Fruit fly (Drosophila melanogaster): ENCODE measurements around the gene Miro.

Gene Miro

DNA sequence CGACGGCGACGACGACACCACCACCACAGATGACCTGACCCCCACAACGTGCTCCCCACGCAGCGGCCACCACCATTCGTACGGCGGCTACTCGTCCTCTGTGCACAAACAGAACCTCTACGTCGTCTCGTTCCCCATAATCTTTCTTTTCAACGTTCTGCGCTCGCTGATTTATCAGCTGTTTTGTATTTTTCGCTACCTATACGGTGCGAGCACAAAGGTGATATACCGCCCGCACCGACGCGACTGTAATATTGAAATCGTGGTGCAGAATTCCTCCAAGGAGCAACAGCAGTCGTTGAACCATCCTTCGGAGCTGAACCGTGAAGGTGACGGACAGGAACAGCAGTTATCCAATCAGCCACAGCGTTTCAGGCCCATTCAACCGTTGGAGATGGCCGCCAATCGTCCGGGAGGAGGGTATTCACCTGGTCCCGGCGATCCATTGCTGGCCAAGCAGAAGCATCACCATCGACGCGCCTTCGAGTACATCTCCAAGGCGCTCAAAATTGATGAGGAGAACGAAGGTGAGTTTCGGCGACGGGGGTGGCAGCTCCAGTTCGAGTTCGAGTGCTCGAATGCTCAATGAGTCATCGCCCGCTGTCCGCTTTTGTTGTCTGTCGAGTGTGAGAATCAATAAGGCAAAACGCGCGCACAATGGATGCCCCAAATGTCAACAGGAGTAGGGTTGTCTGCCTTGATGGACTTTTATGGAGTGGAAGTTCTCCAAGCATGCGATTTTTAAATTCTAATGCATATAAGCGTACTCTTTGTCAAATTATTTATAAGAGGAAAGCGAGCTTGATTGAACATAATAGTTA is at the start of gene Miro:
Miro (minus strand) TSS at position 112 of the 821 bp plus-strand sequence.
- TF ChIP-seq CG33017 (tag; optimal IDR thresholded peaks at IDR 0.05) (no peak), CG1620 (GFP tag; optimal IDR thresholded peaks at IDR 0.05) (peak; percentile 6), CG11617 (GFP tag; optimal IDR thresholded peaks at IDR 0.05) (no peak), CG14711 (tag; optimal IDR thresholded peaks at IDR 0.05) (no peak), kay (GFP tag; ENCODE audit: borderline replicate concordance) (no peak), Crg-1 (GFP tag; optimal IDR thresholded peaks at IDR 0.05) (peak; percentile 70), pad (GFP tag; optimal IDR thresholded peaks at IDR 0.05) (no peak), Mnt (GFP tag; optimal IDR thresholded peaks at IDR 0.05) (peak; percentile 63), Clk (GFP tag; optimal IDR thresholded peaks at IDR 0.05) (no peak), CG5204 (GFP tag; optimal IDR thresholded peaks at IDR 0.05) (no peak), Hr96 (GFP tag; optimal IDR thresholded peaks at IDR 0.05) (no peak), cic (GFP tag; optimal IDR thresholded peaks at IDR 0.05) (no peak), ovo (GFP tag; optimal IDR thresholded peaks at IDR 0.05) (peak; percentile 33), CG12768 (GFP tag; optimal IDR thresholded peaks at IDR 0.05) (no peak)

dm6 chr3R:24084975-24085374 is 46.3 kb upstream of the Miro start:
- TF ChIP-seq cnc (optimal IDR thresholded peaks at IDR 0.05) (no peak), CG11617 (GFP tag; optimal IDR thresholded peaks at IDR 0.05) (no peak), kay (GFP tag; ENCODE audit: borderline replicate concordance) (peak; percentile 83), cic (GFP tag; optimal IDR thresholded peaks at IDR 0.05) (peak; percentile 89), CG12768 (GFP tag; optimal IDR thresholded peaks at IDR 0.05) (no peak), bab1 (GFP tag; optimal IDR thresholded peaks at IDR 0.05) (no peak)

DNA sequence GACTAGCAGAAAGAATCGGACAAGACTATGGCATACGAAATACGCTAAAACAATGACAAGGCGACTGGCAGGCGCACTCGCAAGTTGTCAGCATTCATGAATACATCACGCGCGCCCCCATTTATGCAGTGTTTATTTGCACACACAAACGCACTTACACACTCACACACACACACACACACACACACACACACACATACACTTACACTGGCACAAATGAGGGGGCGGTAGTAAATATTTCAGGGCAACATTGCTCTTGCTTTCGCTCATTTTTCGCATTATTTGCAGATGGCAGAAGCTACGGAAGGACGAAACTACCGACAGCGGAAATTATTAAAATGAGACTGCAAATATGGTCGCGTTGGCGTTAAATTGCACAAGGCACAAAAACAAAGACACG is 41.0 kb upstream of the Miro start:
- no peak for TF ChIP-seq Hr96 (GFP tag; optimal IDR thresholded peaks at IDR 0.05)
- TF ChIP-seq CG7045 (GFP tag; optimal IDR thresholded peaks at IDR 0.05): no peak
- no peak for TF ChIP-seq CG11617 (GFP tag; optimal IDR thresholded peaks at IDR 0.05)
- no peak for TF ChIP-seq CG33017 (tag; optimal IDR thresholded peaks at IDR 0.05)
- no peak for TF ChIP-seq pad (GFP tag; optimal IDR thresholded peaks at IDR 0.05)
- no peak for TF ChIP-seq CG5204 (GFP tag; optimal IDR thresholded peaks at IDR 0.05)
- TF ChIP-seq cnc (optimal IDR thresholded peaks at IDR 0.05): no peak
- no peak for TF ChIP-seq CG7101 (tag; optimal IDR thresholded peaks at IDR 0.05)
- TF ChIP-seq cic (GFP tag; optimal IDR thresholded peaks at IDR 0.05): no peak
- no peak for TF ChIP-seq CG1620 (GFP tag; optimal IDR thresholded peaks at IDR 0.05)
- TF ChIP-seq kay (GFP tag; ENCODE audit: borderline replicate concordance): no peak
- TF ChIP-seq CG14711 (tag; optimal IDR thresholded peaks at IDR 0.05): no peak
- TF ChIP-seq toe (GFP tag; optimal IDR thresholded peaks at IDR 0.05): no peak
- TF ChIP-seq CG12768 (GFP tag; optimal IDR thresholded peaks at IDR 0.05): no peak
- TF ChIP-seq ovo (GFP tag; optimal IDR thresholded peaks at IDR 0.05): no peak
- TF ChIP-seq bab1 (GFP tag; optimal IDR thresholded peaks at IDR 0.05): no peak
- no peak for TF ChIP-seq Clk (GFP tag; optimal IDR thresholded peaks at IDR 0.05)
- TF ChIP-seq Crg-1 (GFP tag; optimal IDR thresholded peaks at IDR 0.05): no peak
- TF ChIP-seq tj (GFP tag; optimal IDR thresholded peaks at IDR 0.05): no peak
- no peak for TF ChIP-seq Mnt (GFP tag; optimal IDR thresholded peaks at IDR 0.05)

DNA sequence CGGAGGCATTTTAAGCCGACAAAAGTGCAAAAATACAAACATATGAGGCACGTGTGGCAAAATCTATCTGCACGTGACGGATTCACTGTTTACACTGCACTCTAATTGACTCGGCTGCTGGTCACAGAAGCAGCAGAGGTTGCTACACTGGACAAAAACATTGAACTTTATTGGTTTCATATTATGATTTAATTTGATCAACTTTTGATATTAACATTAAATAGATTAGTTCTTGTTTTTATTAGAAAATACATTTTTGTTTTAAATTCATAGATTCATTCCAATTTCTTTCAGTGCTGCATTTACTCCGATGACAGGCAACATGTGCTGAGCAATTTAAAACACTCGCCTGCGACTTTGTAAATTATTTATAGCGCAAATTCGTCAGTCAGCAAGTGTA is 40.5 kb upstream of the Miro start:
- TF ChIP-seq kay (GFP tag; ENCODE audit: borderline replicate concordance): peak; percentile 34
- TF ChIP-seq cic (GFP tag; optimal IDR thresholded peaks at IDR 0.05): no peak
- peak; percentile 7 for TF ChIP-seq CG1620 (GFP tag; optimal IDR thresholded peaks at IDR 0.05)
- no peak for TF ChIP-seq CG11617 (GFP tag; optimal IDR thresholded peaks at IDR 0.05)
- TF ChIP-seq bab1 (GFP tag; optimal IDR thresholded peaks at IDR 0.05): peak; percentile 5
- TF ChIP-seq Crg-1 (GFP tag; optimal IDR thresholded peaks at IDR 0.05): no peak
- TF ChIP-seq Clk (GFP tag; optimal IDR thresholded peaks at IDR 0.05): no peak
- TF ChIP-seq CG14711 (tag; optimal IDR thresholded peaks at IDR 0.05): peak; percentile 16

dm6 chr3R:24073703-24074102 is 35.1 kb upstream of the Miro start:
- TF ChIP-seq Hr96 (GFP tag; optimal IDR thresholded peaks at IDR 0.05) (no peak), CG33017 (tag; optimal IDR thresholded peaks at IDR 0.05) (no peak)

DNA sequence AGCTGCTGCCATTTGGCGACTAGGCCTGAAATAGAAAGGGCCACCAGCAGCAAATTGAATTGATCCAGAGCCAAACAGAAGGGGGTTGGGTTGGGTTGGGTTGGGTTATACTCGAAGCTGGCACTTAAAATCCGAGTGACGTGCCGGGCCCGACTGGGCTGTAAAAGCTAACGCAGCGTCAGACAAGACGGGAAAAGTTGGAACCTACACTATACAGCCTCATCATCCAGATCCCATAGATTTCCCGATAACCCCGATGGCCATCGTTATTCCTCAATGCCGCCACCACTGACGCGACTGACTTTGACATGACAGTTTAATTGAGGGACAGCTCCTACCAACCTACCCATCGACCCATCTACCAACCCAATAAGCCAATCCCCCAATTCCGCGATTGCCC is 31.3 kb upstream of the Miro start:
- TF ChIP-seq CG7045 (GFP tag; optimal IDR thresholded peaks at IDR 0.05): no peak
- no peak for TF ChIP-seq CG5204 (GFP tag; optimal IDR thresholded peaks at IDR 0.05)
- TF ChIP-seq Crg-1 (GFP tag; optimal IDR thresholded peaks at IDR 0.05): no peak
- no peak for TF ChIP-seq CG7101 (tag; optimal IDR thresholded peaks at IDR 0.05)
- TF ChIP-seq kay (GFP tag; ENCODE audit: borderline replicate concordance): no peak
- no peak for TF ChIP-seq Mnt (GFP tag; optimal IDR thresholded peaks at IDR 0.05)
- no peak for TF ChIP-seq tj (GFP tag; optimal IDR thresholded peaks at IDR 0.05)
- TF ChIP-seq toe (GFP tag; optimal IDR thresholded peaks at IDR 0.05): no peak
- no peak for TF ChIP-seq pad (GFP tag; optimal IDR thresholded peaks at IDR 0.05)
- TF ChIP-seq cic (GFP tag; optimal IDR thresholded peaks at IDR 0.05): no peak
- TF ChIP-seq ovo (GFP tag; optimal IDR thresholded peaks at IDR 0.05): no peak
- no peak for TF ChIP-seq cnc (optimal IDR thresholded peaks at IDR 0.05)
- TF ChIP-seq CG12768 (GFP tag; optimal IDR thresholded peaks at IDR 0.05): no peak

- TF ChIP-seq tj (GFP tag; optimal IDR thresholded peaks at IDR 0.05) (no peak), toe (GFP tag; optimal IDR thresholded peaks at IDR 0.05) (no peak), cnc (optimal IDR thresholded peaks at IDR 0.05) (no peak), Mnt (GFP tag; optimal IDR thresholded peaks at IDR 0.05) (no peak), CG33017 (tag; optimal IDR thresholded peaks at IDR 0.05) (no peak), CG7101 (tag; optimal IDR thresholded peaks at IDR 0.05) (no peak), ovo (GFP tag; optimal IDR thresholded peaks at IDR 0.05) (no peak), CG5204 (GFP tag; optimal IDR thresholded peaks at IDR 0.05) (no peak), Crg-1 (GFP tag; optimal IDR thresholded peaks at IDR 0.05) (no peak)
Measured at dm6 chr3R:24068830-24069229, 30.2 kb upstream of the Miro start.
